Fruit fly (Drosophila melanogaster): ENCODE measurements around the gene TotZ.

TotZ gene

DNA sequence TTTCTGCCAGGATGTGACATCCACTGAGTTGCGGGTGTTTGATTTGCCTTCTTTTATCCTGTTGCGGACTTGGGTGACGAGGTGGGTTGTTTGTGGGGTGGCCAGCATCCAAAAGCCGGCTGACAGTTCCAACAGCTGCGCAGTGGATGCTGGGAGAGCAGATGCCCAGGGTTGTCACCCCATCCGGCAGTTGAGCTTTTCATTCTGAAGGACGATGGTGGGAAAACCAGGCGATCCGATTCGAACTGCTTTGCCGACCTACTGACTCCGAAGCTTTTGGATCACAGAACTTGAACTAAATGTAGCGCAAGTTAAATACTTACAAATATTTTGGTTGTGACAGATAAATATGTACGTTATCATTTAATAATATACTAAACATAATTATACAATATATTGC, 11.3 kb upstream of the TotZ start, which contains the start of gene KaiR1D:
Gene KaiR1D (minus strand): TSS at position 28 of the 400 bp plus-strand sequence.
- TF ChIP-seq CG7045 (GFP tag; optimal IDR thresholded peaks at IDR 0.05) (no peak), CG14711 (tag; optimal IDR thresholded peaks at IDR 0.05) (peak; percentile 27)

DNA sequence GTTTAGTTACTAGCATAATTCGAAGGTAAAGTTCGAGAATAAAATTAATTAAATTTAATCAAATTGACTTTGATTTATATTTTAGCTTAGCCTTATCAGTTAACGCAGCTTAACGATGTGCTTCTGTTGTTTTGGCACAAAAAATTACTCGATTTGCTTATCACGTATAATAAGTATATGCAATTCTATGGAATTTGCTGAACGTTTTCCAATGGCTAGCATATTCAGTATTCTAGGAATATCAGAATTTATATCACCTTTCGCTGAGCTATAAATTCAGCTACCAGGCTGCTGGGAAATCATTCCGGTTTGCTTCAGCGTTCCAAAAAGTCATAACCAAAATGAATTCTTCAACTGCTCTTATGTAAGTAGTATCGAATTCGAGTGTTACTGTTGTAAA, 6.8 kb upstream of the TotZ start, which contains the start of gene TotA:
Gene TotA (plus strand): TSS at position 301 of the 400 bp plus-strand sequence.
- TF ChIP-seq toe (GFP tag; optimal IDR thresholded peaks at IDR 0.05): no peak
- no peak for TF ChIP-seq CG7101 (tag; optimal IDR thresholded peaks at IDR 0.05)
- TF ChIP-seq Crg-1 (GFP tag; optimal IDR thresholded peaks at IDR 0.05): no peak
- no peak for TF ChIP-seq CG11617 (GFP tag; optimal IDR thresholded peaks at IDR 0.05)
- TF ChIP-seq CG33017 (tag; optimal IDR thresholded peaks at IDR 0.05): no peak

DNA sequence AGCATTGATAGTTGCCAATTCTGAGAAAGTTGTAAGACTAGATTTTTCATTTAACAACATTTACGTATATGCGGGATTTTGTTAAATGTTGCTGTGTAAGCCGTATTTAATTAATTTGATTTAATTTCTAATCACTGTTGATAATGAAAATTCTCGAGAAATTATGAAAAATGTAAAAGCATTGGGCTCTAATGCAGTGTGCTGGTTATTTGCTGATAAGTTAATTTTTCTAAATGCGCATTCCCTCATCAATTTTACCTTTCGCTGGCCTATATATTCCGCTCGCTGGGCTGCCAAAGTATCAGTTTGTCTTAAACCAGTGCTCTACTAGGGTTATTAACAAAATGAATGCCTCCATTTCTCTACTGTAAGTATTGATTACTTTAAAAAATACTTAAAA, 4.8 kb upstream of the TotZ start, which contains the start of gene TotC:
Gene TotC (plus strand): TSS at position 301 of the 400 bp plus-strand sequence.
- TF ChIP-seq Mnt (GFP tag; optimal IDR thresholded peaks at IDR 0.05) (no peak), cnc (optimal IDR thresholded peaks at IDR 0.05) (no peak), cic (GFP tag; optimal IDR thresholded peaks at IDR 0.05) (no peak), toe (GFP tag; optimal IDR thresholded peaks at IDR 0.05) (no peak), CG11617 (GFP tag; optimal IDR thresholded peaks at IDR 0.05) (no peak), CG12768 (GFP tag; optimal IDR thresholded peaks at IDR 0.05) (no peak), CG7045 (GFP tag; optimal IDR thresholded peaks at IDR 0.05) (no peak), ovo (GFP tag; optimal IDR thresholded peaks at IDR 0.05) (no peak), kay (GFP tag; ENCODE audit: borderline replicate concordance) (no peak), Crg-1 (GFP tag; optimal IDR thresholded peaks at IDR 0.05) (no peak), CG1620 (GFP tag; optimal IDR thresholded peaks at IDR 0.05) (no peak), CG14711 (tag; optimal IDR thresholded peaks at IDR 0.05) (no peak), pad (GFP tag; optimal IDR thresholded peaks at IDR 0.05) (no peak), CG7101 (tag; optimal IDR thresholded peaks at IDR 0.05) (no peak), CG5204 (GFP tag; optimal IDR thresholded peaks at IDR 0.05) (no peak), Hr96 (GFP tag; optimal IDR thresholded peaks at IDR 0.05) (no peak), Clk (GFP tag; optimal IDR thresholded peaks at IDR 0.05) (no peak), bab1 (GFP tag; optimal IDR thresholded peaks at IDR 0.05) (no peak), CG33017 (tag; optimal IDR thresholded peaks at IDR 0.05) (no peak)

DNA sequence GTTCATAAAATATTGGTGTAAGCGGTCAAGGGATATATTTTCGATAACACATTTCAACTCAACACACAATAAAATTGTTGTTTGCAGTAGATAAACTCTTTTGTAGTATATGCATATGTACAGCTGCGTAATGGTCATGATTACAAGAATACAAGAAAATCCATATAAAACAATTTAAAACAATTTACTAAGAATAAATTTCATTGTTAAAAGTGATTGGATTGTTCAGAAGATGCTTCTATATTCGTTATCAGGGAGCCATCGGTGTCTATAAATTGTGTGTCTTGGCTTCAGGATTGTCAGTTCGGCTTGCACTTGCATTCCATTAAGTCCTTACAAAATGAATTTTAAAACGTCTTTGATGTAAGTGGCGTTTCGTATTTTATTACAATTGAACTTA, 3.9 kb upstream of the TotZ start, which contains the start of gene TotB:
Gene TotB (plus strand): TSS at position 301 of the 400 bp plus-strand sequence.
- no peak for TF ChIP-seq CG14711 (tag; optimal IDR thresholded peaks at IDR 0.05)
- no peak for TF ChIP-seq tj (GFP tag; optimal IDR thresholded peaks at IDR 0.05)
- TF ChIP-seq Hr96 (GFP tag; optimal IDR thresholded peaks at IDR 0.05): no peak
- TF ChIP-seq pad (GFP tag; optimal IDR thresholded peaks at IDR 0.05): no peak

DNA sequence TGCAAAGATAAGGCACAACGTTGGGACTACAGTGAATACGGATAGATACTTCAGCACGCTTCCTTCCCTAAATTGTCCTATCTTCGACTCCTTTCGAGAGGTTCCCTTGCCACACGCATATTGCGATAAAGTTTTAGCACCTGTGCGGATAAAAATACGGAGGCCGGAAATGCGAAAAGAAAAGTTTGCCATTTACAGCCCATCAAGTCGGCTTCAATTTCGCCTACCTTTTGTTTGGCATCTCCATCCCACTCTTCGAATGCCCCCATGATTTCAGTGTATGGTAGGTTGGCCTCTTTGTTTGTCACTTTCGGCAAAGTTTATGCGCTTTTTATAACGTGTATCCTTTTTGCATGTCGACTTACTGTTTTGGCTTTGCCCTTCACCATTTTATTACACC, 856 bp upstream of the TotZ start:
- TF ChIP-seq tj (GFP tag; optimal IDR thresholded peaks at IDR 0.05) (no peak), bab1 (GFP tag; optimal IDR thresholded peaks at IDR 0.05) (no peak), Crg-1 (GFP tag; optimal IDR thresholded peaks at IDR 0.05) (no peak), CG11617 (GFP tag; optimal IDR thresholded peaks at IDR 0.05) (no peak), cnc (optimal IDR thresholded peaks at IDR 0.05) (no peak), CG1620 (GFP tag; optimal IDR thresholded peaks at IDR 0.05) (no peak), CG7101 (tag; optimal IDR thresholded peaks at IDR 0.05) (no peak), Mnt (GFP tag; optimal IDR thresholded peaks at IDR 0.05) (no peak), cic (GFP tag; optimal IDR thresholded peaks at IDR 0.05) (no peak), CG5204 (GFP tag; optimal IDR thresholded peaks at IDR 0.05) (no peak), CG12768 (GFP tag; optimal IDR thresholded peaks at IDR 0.05) (no peak), pad (GFP tag; optimal IDR thresholded peaks at IDR 0.05) (no peak), CG14711 (tag; optimal IDR thresholded peaks at IDR 0.05) (no peak), CG7045 (GFP tag; optimal IDR thresholded peaks at IDR 0.05) (no peak), ovo (GFP tag; optimal IDR thresholded peaks at IDR 0.05) (no peak), Clk (GFP tag; optimal IDR thresholded peaks at IDR 0.05) (no peak), kay (GFP tag; ENCODE audit: borderline replicate concordance) (no peak), toe (GFP tag; optimal IDR thresholded peaks at IDR 0.05) (no peak), CG33017 (tag; optimal IDR thresholded peaks at IDR 0.05) (no peak)

DNA sequence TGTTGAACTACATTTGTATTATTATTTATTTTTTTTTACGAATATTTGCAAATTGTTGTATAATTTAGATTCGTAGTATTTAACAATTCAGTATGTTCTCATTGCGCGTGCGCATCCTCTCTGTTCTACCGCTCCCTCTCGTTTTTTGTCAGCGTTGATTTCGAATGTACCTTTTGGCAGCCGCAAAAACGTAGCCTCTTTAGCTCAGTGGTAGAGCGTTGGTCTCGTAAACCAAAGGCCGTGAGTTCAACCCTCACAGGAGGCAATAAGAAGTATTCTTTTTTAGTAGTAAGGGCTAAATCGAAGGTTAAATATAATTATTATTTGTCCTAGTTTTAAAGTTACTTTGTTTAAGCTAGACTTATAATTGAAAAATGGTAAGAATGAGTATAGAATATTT, 13.0 kb downstream of the TotZ start:
- no peak for TF ChIP-seq CG11617 (GFP tag; optimal IDR thresholded peaks at IDR 0.05)
- no peak for TF ChIP-seq toe (GFP tag; optimal IDR thresholded peaks at IDR 0.05)
- no peak for TF ChIP-seq Clk (GFP tag; optimal IDR thresholded peaks at IDR 0.05)
- TF ChIP-seq kay (GFP tag; ENCODE audit: borderline replicate concordance): peak; percentile 33

DNA sequence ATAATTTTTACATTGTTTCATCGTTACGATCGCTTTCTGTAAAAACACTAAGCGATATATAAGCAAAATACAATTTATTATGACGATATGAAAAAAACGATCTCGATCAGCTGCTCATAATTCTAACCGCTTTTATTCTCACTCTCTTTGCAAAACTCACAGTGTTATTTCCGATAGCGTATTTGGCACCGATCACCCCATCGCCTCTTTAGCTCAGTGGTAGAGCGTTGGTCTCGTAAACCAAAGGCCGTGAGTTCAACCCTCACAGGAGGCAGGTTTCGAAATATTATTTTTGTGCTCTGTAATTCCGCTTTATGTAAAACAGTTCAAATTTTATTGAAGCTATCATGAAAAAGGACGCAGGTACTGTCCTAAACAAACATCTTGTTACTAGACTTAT, 13.4 kb downstream of the TotZ start:
- TF ChIP-seq cic (GFP tag; optimal IDR thresholded peaks at IDR 0.05): peak; percentile 5
- no peak for TF ChIP-seq bab1 (GFP tag; optimal IDR thresholded peaks at IDR 0.05)
- no peak for TF ChIP-seq tj (GFP tag; optimal IDR thresholded peaks at IDR 0.05)
- no peak for TF ChIP-seq CG7101 (tag; optimal IDR thresholded peaks at IDR 0.05)

DNA sequence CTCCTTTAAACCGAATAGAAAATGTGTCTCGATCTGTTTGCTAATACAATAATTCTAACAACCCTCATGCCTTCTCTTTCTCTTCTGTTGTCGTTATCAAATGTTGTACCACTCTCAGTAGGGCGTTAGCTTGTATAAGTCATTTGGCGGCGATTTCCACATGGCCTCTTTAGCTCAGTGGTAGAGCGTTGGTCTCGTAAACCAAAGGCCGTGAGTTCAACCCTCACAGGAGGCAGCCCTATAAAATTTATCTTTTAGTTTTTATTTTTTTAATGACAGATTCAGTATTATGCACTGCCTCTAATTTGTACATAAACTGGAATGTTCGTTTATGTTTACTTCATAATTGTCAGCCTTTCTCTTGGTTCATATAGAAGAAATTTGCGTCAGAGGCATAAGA, 14.0 kb downstream of the TotZ start:
- TF ChIP-seq Clk (GFP tag; optimal IDR thresholded peaks at IDR 0.05) (no peak), CG1620 (GFP tag; optimal IDR thresholded peaks at IDR 0.05) (no peak), CG11617 (GFP tag; optimal IDR thresholded peaks at IDR 0.05) (no peak), CG33017 (tag; optimal IDR thresholded peaks at IDR 0.05) (no peak), bab1 (GFP tag; optimal IDR thresholded peaks at IDR 0.05) (no peak), CG14711 (tag; optimal IDR thresholded peaks at IDR 0.05) (no peak), Mnt (GFP tag; optimal IDR thresholded peaks at IDR 0.05) (no peak), tj (GFP tag; optimal IDR thresholded peaks at IDR 0.05) (no peak), Hr96 (GFP tag; optimal IDR thresholded peaks at IDR 0.05) (no peak), toe (GFP tag; optimal IDR thresholded peaks at IDR 0.05) (no peak), kay (GFP tag; ENCODE audit: borderline replicate concordance) (no peak), pad (GFP tag; optimal IDR thresholded peaks at IDR 0.05) (no peak), cic (GFP tag; optimal IDR thresholded peaks at IDR 0.05) (no peak), ovo (GFP tag; optimal IDR thresholded peaks at IDR 0.05) (no peak), CG5204 (GFP tag; optimal IDR thresholded peaks at IDR 0.05) (no peak)
